Fruit fly (Drosophila melanogaster) whole organism, embryonic: ENCODE data around the gene CG8541.

Source experiments
- Blimp-1 ChIP-seq: fragments of 200-800 bp; sonication (Bioruptor generic); optimal IDR thresholded peaks from 3 replicates; lab custom pipeline; 2018; ENCODE audit warnings: missing biosample characterization, missing genetic modification characterization, mild to moderate bottlenecking, moderate library complexity, missing genetic modification reagents
- CG1024 ChIP-seq: fragments of 200-800 bp; sonication (Bioruptor generic); IDR thresholded peaks from 2 replicates; pipeline ENCODE4 v1.3.6; 2022; ENCODE audit warnings: missing biosample characterization, missing genetic modification characterization
- CG10321 ChIP-seq: fragments of 200-800 bp; sonication (Bioruptor generic); IDR thresholded peaks from 2 replicates; pipeline ENCODE4 v1.3.6; 2022; ENCODE audit warnings: missing biosample characterization, missing genetic modification characterization
- CG10366 ChIP-seq: fragments of 200-800 bp; sonication (Bioruptor generic); IDR thresholded peaks from 2 replicates; pipeline ENCODE4 v1.3.6; 2022; ENCODE audit warnings: missing biosample characterization, missing genetic modification characterization
- CG10543 ChIP-seq: fragments of 200-800 bp; sonication (Bioruptor generic); optimal IDR thresholded peaks from 3 replicates; lab custom pipeline; 2017; ENCODE audit warnings: missing biosample characterization, mild to moderate bottlenecking, missing genetic modification characterization, moderate library complexity
- CG10979 ChIP-seq: fragments of 200-800 bp; sonication (Bioruptor generic); optimal IDR thresholded peaks from 2 replicates; lab custom pipeline; 2018; ENCODE audit warnings: missing biosample characterization, mild to moderate bottlenecking, missing genetic modification characterization, moderate library complexity
- CG11504 ChIP-seq: fragments of 200-800 bp; sonication (Bioruptor generic); optimal IDR thresholded peaks from 3 replicates; lab custom pipeline; 2019; ENCODE audit warnings: missing biosample characterization, mild to moderate bottlenecking, missing genetic modification characterization, moderate library complexity
- CG11695 ChIP-seq: fragments of 200-800 bp; sonication (Bioruptor generic); IDR thresholded peaks from 3 replicates; pipeline ENCODE4 v1.3.6; 2022; ENCODE audit warnings: missing biosample characterization, missing genetic modification characterization
- CG12391 ChIP-seq: fragments of 200-800 bp; sonication (Bioruptor generic); optimal IDR thresholded peaks from 3 replicates; lab custom pipeline; 2018; ENCODE audit warnings: missing biosample characterization, mild to moderate bottlenecking, missing genetic modification characterization, moderate library complexity
- CG1602 ChIP-seq: fragments of 200-800 bp; sonication (Bioruptor generic); optimal IDR thresholded peaks from 3 replicates; lab custom pipeline; 2016; ENCODE audit warnings: missing biosample characterization, missing genetic modification characterization
- CG18619 ChIP-seq: fragments of 200-800 bp; sonication (Bioruptor generic); optimal IDR thresholded peaks from 3 replicates; lab custom pipeline; 2017; ENCODE audit warnings: missing biosample characterization, mild to moderate bottlenecking, missing genetic modification characterization
- CG2678 ChIP-seq: fragments of 200-800 bp; sonication (Bioruptor generic); optimal IDR thresholded peaks from 3 replicates; lab custom pipeline; 2019; ENCODE audit warnings: missing biosample characterization, mild to moderate bottlenecking, missing genetic modification characterization, moderate library complexity
- CG31224 ChIP-seq: fragments of 200-800 bp; sonication (Bioruptor generic); IDR thresholded peaks from 2 replicates; pipeline ENCODE4 v1.3.6; 2022; ENCODE audit warnings: missing biosample characterization, missing genetic modification characterization
- CG31441 ChIP-seq: fragments of 200-800 bp; sonication (Bioruptor generic); IDR thresholded peaks from 2 replicates; pipeline ENCODE4 v1.3.6; 2022; ENCODE audit warnings: missing biosample characterization, missing genetic modification characterization
- CG32532 ChIP-seq: fragments of 200-800 bp; sonication (Bioruptor generic); IDR thresholded peaks from 2 replicates; pipeline ENCODE4 v1.3.6; 2022; ENCODE audit warnings: missing biosample characterization, missing genetic modification characterization
- CG32772 ChIP-seq: fragments of 200-800 bp; sonication (Bioruptor generic); IDR thresholded peaks from 2 replicates; pipeline ENCODE4 v1.3.6; 2022; ENCODE audit warnings: missing biosample characterization, missing genetic modification characterization
- CG3281 ChIP-seq: fragments of 200-800 bp; sonication (Bioruptor generic); optimal IDR thresholded peaks from 3 replicates; lab custom pipeline; 2017; ENCODE audit warnings: missing biosample characterization, mild to moderate bottlenecking, missing genetic modification characterization
- CG34422 ChIP-seq: fragments of 200-800 bp; sonication (Bioruptor generic); IDR thresholded peaks from 3 replicates; pipeline ENCODE4 v1.3.6; 2022; ENCODE audit warnings: missing biosample characterization, missing genetic modification characterization
- CG7556 ChIP-seq: fragments of 200-800 bp; sonication (Bioruptor generic); optimal IDR thresholded peaks from 2 replicates; lab custom pipeline; 2017; ENCODE audit warnings: missing biosample characterization, mild to moderate bottlenecking, missing genetic modification characterization
- CG7786 ChIP-seq: fragments of 200-800 bp; sonication (Bioruptor generic); optimal IDR thresholded peaks from 2 replicates; lab custom pipeline; 2016; ENCODE audit warnings: missing biosample characterization, missing genetic modification characterization
- CG8281 ChIP-seq: fragments of 200-800 bp; sonication (Bioruptor generic); optimal IDR thresholded peaks from 2 replicates; lab custom pipeline; 2018; ENCODE audit warnings: missing biosample characterization, mild to moderate bottlenecking, missing genetic modification characterization, moderate library complexity
- CoRest ChIP-seq: fragments of 200-800 bp; sonication (Bioruptor generic); optimal IDR thresholded peaks from 3 replicates; lab custom pipeline; 2018; ENCODE audit warnings: missing biosample characterization, mild to moderate bottlenecking, missing genetic modification characterization, moderate library complexity
- Dad ChIP-seq: fragments of 200-800 bp; sonication (Bioruptor generic); optimal IDR thresholded peaks from 3 replicates; lab custom pipeline; 2016; ENCODE audit warnings: missing biosample characterization, missing genetic modification characterization
- Ets97D ChIP-seq: fragments of 200-800 bp; sonication (Bioruptor generic); optimal IDR thresholded peaks from 3 replicates; lab custom pipeline; 2016; ENCODE audit warnings: missing biosample characterization, missing genetic modification characterization
- Fer3 ChIP-seq: fragments of 200-800 bp; sonication (Bioruptor generic); optimal IDR thresholded peaks from 2 replicates; lab custom pipeline; 2018; ENCODE audit warnings: missing biosample characterization, mild to moderate bottlenecking, missing genetic modification characterization, moderate library complexity
- HLHmδ ChIP-seq: fragments of 200-800 bp; sonication (Bioruptor generic); optimal IDR thresholded peaks from 2 replicates; lab custom pipeline; 2018; ENCODE audit warnings: missing biosample characterization, mild to moderate bottlenecking, missing genetic modification characterization, moderate library complexity
- Hsf ChIP-seq: fragments of 200-800 bp; sonication (Bioruptor generic); optimal IDR thresholded peaks from 3 replicates; lab custom pipeline; 2016; ENCODE audit warnings: missing biosample characterization, missing genetic modification characterization
- MBD-R2 ChIP-seq: fragments of 200-800 bp; sonication (Bioruptor generic); IDR thresholded peaks from 2 replicates; pipeline ENCODE4 v1.3.6; 2022; ENCODE audit warnings: missing biosample characterization, missing genetic modification characterization
- Max ChIP-seq: fragments of 200-800 bp; sonication (Bioruptor generic); optimal IDR thresholded peaks from 2 replicates; lab custom pipeline; 2016; ENCODE audit warnings: missing biosample characterization, mild to moderate bottlenecking, missing genetic modification characterization
- Oaz ChIP-seq: fragments of 200-800 bp; sonication (Bioruptor generic); IDR thresholded peaks from 2 replicates; pipeline ENCODE4 v1.3.6; 2022; ENCODE audit warnings: missing biosample characterization, missing genetic modification characterization
- Oli ChIP-seq: fragments of 200-800 bp; sonication (Bioruptor generic); optimal IDR thresholded peaks from 2 replicates; lab custom pipeline; 2018; ENCODE audit warnings: missing biosample characterization, mild to moderate bottlenecking, missing genetic modification characterization, moderate library complexity
- PHDP ChIP-seq: fragments of 200-800 bp; sonication (Bioruptor generic); optimal IDR thresholded peaks from 3 replicates; lab custom pipeline; 2018; ENCODE audit warnings: missing biosample characterization, mild to moderate bottlenecking, missing genetic modification characterization, moderate library complexity
- Sox100B ChIP-seq: fragments of 200-800 bp; sonication (Bioruptor generic); optimal IDR thresholded peaks from 3 replicates; lab custom pipeline; 2018; ENCODE audit warnings: missing biosample characterization, mild to moderate bottlenecking, missing genetic modification characterization
- abd-A ChIP-seq: fragments of 200-800 bp; sonication (Bioruptor generic); optimal IDR thresholded peaks from 3 replicates; lab custom pipeline; 2019; ENCODE audit warnings: missing biosample characterization, mild to moderate bottlenecking, missing genetic modification characterization, moderate library complexity
- al ChIP-seq: fragments of 200-800 bp; sonication (Bioruptor generic); IDR thresholded peaks from 2 replicates; pipeline ENCODE4 v1.3.6; 2022; ENCODE audit warnings: missing biosample characterization, missing genetic modification characterization
- bcd ChIP-seq: fragments of 200-800 bp; sonication (Bioruptor generic); optimal IDR thresholded peaks from 2 replicates; lab custom pipeline; 2017; ENCODE audit warnings: missing biosample characterization, mild to moderate bottlenecking, missing genetic modification characterization
- bsh ChIP-seq, 2 experiments: fragments of 200-800 bp; sonication (Bioruptor generic); optimal IDR thresholded peaks; 2 replicates each; lab custom pipeline; 2017 to 2018; ENCODE audit warnings: mild to moderate bottlenecking in 2 of 2, missing biosample characterization in 2 of 2, missing genetic modification characterization in 2 of 2, moderate library complexity in 1 of 2
- crc ChIP-seq: fragments of 200-800 bp; sonication (Bioruptor generic); optimal IDR thresholded peaks from 2 replicates; lab custom pipeline; 2016; ENCODE audit warnings: missing biosample characterization, missing genetic modification characterization
- dysf ChIP-seq: fragments of 200-800 bp; sonication (Bioruptor generic); IDR thresholded peaks from 3 replicates; pipeline ENCODE4 v1.3.6; 2022; ENCODE audit warnings: missing biosample characterization, missing genetic modification characterization
- grau ChIP-seq: fragments of 200-800 bp; optimal IDR thresholded peaks from 3 replicates; lab custom pipeline; 2019; ENCODE audit warnings: missing biosample characterization, mild to moderate bottlenecking, missing genetic modification characterization, moderate library complexity
- lab ChIP-seq: fragments of 200-800 bp; sonication (Bioruptor generic); optimal IDR thresholded peaks from 3 replicates; lab custom pipeline; 2017; ENCODE audit warnings: missing biosample characterization, missing genetic modification characterization, mild to moderate bottlenecking, moderate library complexity, missing genetic modification reagents
- lola ChIP-seq, 3 experiments: fragments of >200 bp in 2 of 3; fragments of 200-800 bp in 1 of 3; sonication (Bioruptor generic) in 1 of 3; optimal IDR thresholded peaks; 2 replicates each; lab custom pipeline; 2017 to 2019; ENCODE audit warnings: missing biosample characterization in 3 of 3, missing genetic modification characterization in 3 of 3, mild to moderate bottlenecking in 1 of 3, moderate library complexity in 1 of 3
- nmo ChIP-seq: fragments of 200-800 bp; sonication (Bioruptor generic); optimal IDR thresholded peaks from 2 replicates; lab custom pipeline; 2018; ENCODE audit warnings: missing biosample characterization, mild to moderate bottlenecking, missing genetic modification characterization, moderate library complexity
- rib ChIP-seq: fragments of 200-800 bp; sonication (Bioruptor generic); IDR thresholded peaks from 2 replicates; pipeline ENCODE4 v1.3.6; 2022; ENCODE audit warnings: missing biosample characterization, missing genetic modification characterization
- ro ChIP-seq: fragments of 200-800 bp; sonication (Bioruptor generic); IDR thresholded peaks from 2 replicates; pipeline ENCODE4 v1.3.6; 2022; ENCODE audit warnings: missing biosample characterization, missing genetic modification characterization
- sug ChIP-seq: fragments of 200-800 bp; optimal IDR thresholded peaks from 2 replicates; lab custom pipeline; 2019; ENCODE audit warnings: missing biosample characterization, mild to moderate bottlenecking, missing genetic modification characterization, moderate library complexity
- ttk ChIP-seq: fragments of 200-800 bp; sonication (Bioruptor generic); IDR thresholded peaks from 2 replicates; pipeline ENCODE4 v2.1.2; 2022; ENCODE audit warnings: missing biosample characterization, missing genetic modification characterization
- z ChIP-seq: fragments of 200-800 bp; sonication (Bioruptor generic); IDR thresholded peaks from 3 replicates; pipeline ENCODE4 v1.3.6; 2022; ENCODE audit warnings: missing biosample characterization, missing genetic modification characterization
- zf30C ChIP-seq: fragments of 200-800 bp; sonication (Bioruptor generic); optimal IDR thresholded peaks from 3 replicates; lab custom pipeline; 2018; ENCODE audit warnings: missing biosample characterization, mild to moderate bottlenecking, missing genetic modification characterization

CG8541 gene

DNA sequence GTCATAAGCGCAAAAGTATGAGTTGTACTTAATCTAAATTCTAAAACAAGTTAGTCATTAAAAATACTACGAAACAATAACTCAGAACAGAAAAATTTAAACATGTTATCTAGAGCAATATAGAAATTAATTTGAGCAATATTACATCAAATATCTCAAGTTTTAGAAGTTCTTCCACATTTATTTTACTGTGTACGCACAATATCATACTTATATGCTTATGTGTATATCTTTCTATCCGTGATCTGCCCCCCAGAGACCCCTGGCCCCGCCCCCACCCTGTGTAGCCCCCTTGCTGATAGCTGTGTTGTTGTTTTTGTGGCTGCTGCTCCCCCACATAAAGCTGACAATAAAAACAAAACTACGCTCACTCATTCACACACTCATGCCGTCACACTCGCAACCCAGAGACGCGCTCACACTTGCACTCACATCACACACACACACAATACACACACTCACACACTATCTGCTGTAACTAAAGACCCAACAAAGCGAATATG, 38.0 kb upstream of the CG8541 start (continued):
- TF ChIP-seq CG10979 (tag; lab: Kevin White, UChicago) (peak; percentile 59), CG3281 (GFP tag; lab: Kevin White, UChicago) (peak; percentile 34), dysf (peak; percentile 41; the same call in 2 of the 3 replicates), nmo (GFP tag; lab: Kevin White, UChicago) (peak; percentile 15), CG2678 (tag; lab: Kevin White, UChicago) (peak; percentile 48), CG1024 (GFP tag; lab: Robert Waterston, UW) (0 out of 2 replicates have a peak, but pooled peaks have one; percentile 3), CG31441 (GFP tag; lab: Robert Waterston, UW) (peak; percentile 35; the same call in 1 of the 2 replicates), z (GFP tag; lab: Robert Waterston, UW) (peak; percentile 95), CG10543 (GFP tag; lab: Kevin White, UChicago) (peak; percentile 49), bcd (peak; percentile 13), CG7786 (no peak), CG32772 (GFP tag; lab: Robert Waterston, UW) (peak; percentile 34; the same call in 1 of the 2 replicates), abd-A (tag; lab: Kevin White, UChicago) (peak; percentile 19), CG18619 (GFP tag; lab: Kevin White, UChicago) (peak; percentile 9), Ets97D (GFP tag; lab: Kevin White, UChicago) (no peak), bsh (GFP tag; optimal IDR thresholded peaks at IDR 0.05; lab: Kevin White, UChicago) (peak; percentile 29 to 51), CG10366 (GFP tag; lab: Robert Waterston, UW) (peak; percentile 24; the same call in 1 of the 2 replicates), zf30C (GFP tag; lab: Kevin White, UChicago) (peak; percentile 29), CG12391 (tag; lab: Kevin White, UChicago) (peak; percentile 45), crc (GFP tag; lab: Kevin White, UChicago) (no peak), Fer3 (tag; lab: Kevin White, UChicago) (peak; percentile 3), HLHmδ (GFP tag; lab: Kevin White, UChicago) (no peak), Hsf (GFP tag; lab: Kevin White, UChicago) (no peak), ro (GFP tag; lab: Robert Waterston, UW) (no peak), Max (GFP tag; lab: Kevin White, UChicago) (no peak), CG1602 (no peak), CG31224 (GFP tag; lab: Robert Waterston, UW) (0 out of 2 replicates have a peak, but pooled peaks have one; percentile 15), Oaz (GFP tag; lab: Robert Waterston, UW) (no peak), Sox100B (GFP tag; lab: Kevin White, UChicago) (no peak), al (GFP tag; lab: Robert Waterston, UW) (0 out of 2 replicates have a peak, but pooled peaks have one; percentile 5), ttk (GFP tag; lab: Robert Waterston, UW) (peak; percentile 49), PHDP (tag; lab: Kevin White, UChicago) (peak; percentile 31), Oli (tag; lab: Kevin White, UChicago) (peak; percentile 1), CG7556 (GFP tag; lab: Kevin White, UChicago) (peak; percentile 28), lola (GFP tag; optimal IDR thresholded peaks at IDR 0.05; lab: Kevin White, UChicago) (peak in 1 of 3 experiments; percentile 25), Dad (GFP tag; lab: Kevin White, UChicago) (no peak), sug (peak; percentile 82), grau (tag; lab: Kevin White, UChicago) (peak; percentile 42), MBD-R2 (GFP tag; lab: Robert Waterston, UW) (0 out of 2 replicates have a peak, but pooled peaks have one; percentile 12), CG34422 (GFP tag; lab: Robert Waterston, UW) (0 out of 3 replicates have a peak, but pooled peaks have one; percentile 11), rib (GFP tag; lab: Robert Waterston, UW) (peak; percentile 76), CG11695 (GFP tag; lab: Robert Waterston, UW) (peak; percentile 28; the same call in 1 of the 3 replicates), CG11504 (tag; lab: Kevin White, UChicago) (peak; percentile 40), Blimp-1 (peak; percentile 27), CG8281 (tag; lab: Kevin White, UChicago) (peak; percentile 74), lab (GFP tag; lab: Kevin White, UChicago) (peak; percentile 4), CG32532 (GFP tag; lab: Robert Waterston, UW) (peak; percentile 61; the same call in 1 of the 2 replicates), CoRest (tag; lab: Kevin White, UChicago) (peak; percentile 34), CG10321 (GFP tag; lab: Robert Waterston, UW) (peak; percentile 6; the same call in 1 of the 2 replicates)
